Worm (Caenorhabditis elegans): Measurements from ENCODE around the gene W04B5.8.
"Not testable (repeated sequence)": the region's sequence is repeated elsewhere in the genome, so short reads cannot be mapped to it uniquely, and the experiment has no call there.

- not testable (repeated sequence) for TF ChIP-seq nhr-237 (tag; optimal IDR thresholded peaks at IDR 0.05); lin-13 (tag; optimal IDR thresholded peaks at IDR 0.05); snpc-4 (tag; optimal IDR thresholded peaks at IDR 0.05); ceh-83 (GFP tag; optimal IDR thresholded peaks at IDR 0.05)
Observed at ce11 chrIII:2455456-2455855, 29.3 kb downstream of the W04B5.8 start.

All from whole organism, mixed stage, embryonic.